Fruit fly (Drosophila melanogaster) whole organism, embryonic: Measurements from ENCODE around the gene dib.

Source experiments
- Ada2b ChIP-seq: fragments of 200-800 bp; sonication (Bioruptor generic); IDR thresholded peaks from 2 replicates; pipeline ENCODE4 v1.3.6; 2022; ENCODE audit warnings: missing biosample characterization, missing genetic modification characterization
- Antp ChIP-seq: fragments of 200-800 bp; sonication (Bioruptor generic); optimal IDR thresholded peaks from 3 replicates; lab custom pipeline; 2016; ENCODE audit warnings: missing biosample characterization, missing genetic modification characterization
- BEAF-32 ChIP-seq: fragments of 200-800 bp; sonication (Bioruptor generic); optimal IDR thresholded peaks from 3 replicates; lab custom pipeline; 2017; ENCODE audit warnings: missing biosample characterization, missing genetic modification characterization, mild to moderate bottlenecking, moderate library complexity, missing genetic modification reagents
- Bdp1 ChIP-seq: fragments of 200-800 bp; sonication (Bioruptor generic); optimal IDR thresholded peaks from 3 replicates; lab custom pipeline; 2016; ENCODE audit warnings: missing biosample characterization, missing genetic modification characterization
- BtbVII ChIP-seq: fragments of 200-800 bp; sonication (Bioruptor generic); optimal IDR thresholded peaks from 3 replicates; lab custom pipeline; 2017; ENCODE audit warnings: missing biosample characterization, mild to moderate bottlenecking, missing genetic modification characterization
- CG1024 ChIP-seq: fragments of 200-800 bp; sonication (Bioruptor generic); IDR thresholded peaks from 2 replicates; pipeline ENCODE4 v1.3.6; 2022; ENCODE audit warnings: missing biosample characterization, missing genetic modification characterization
- CG10431 ChIP-seq: fragments of 200-800 bp; sonication (Bioruptor generic); optimal IDR thresholded peaks from 3 replicates; lab custom pipeline; 2018; ENCODE audit warnings: missing biosample characterization, mild to moderate bottlenecking, missing genetic modification characterization
- CG10462 ChIP-seq: fragments of 200-800 bp; sonication (Bioruptor generic); optimal IDR thresholded peaks from 2 replicates; lab custom pipeline; 2016; ENCODE audit warnings: missing biosample characterization, missing genetic modification characterization
- CG10543 ChIP-seq: fragments of 200-800 bp; sonication (Bioruptor generic); optimal IDR thresholded peaks from 3 replicates; lab custom pipeline; 2017; ENCODE audit warnings: missing biosample characterization, mild to moderate bottlenecking, missing genetic modification characterization, moderate library complexity
- CG13624 ChIP-seq: fragments of 200-800 bp; sonication (Bioruptor generic); optimal IDR thresholded peaks from 2 replicates; lab custom pipeline; 2016; ENCODE audit warnings: missing biosample characterization, missing genetic modification characterization
- CG1602 ChIP-seq: fragments of 200-800 bp; sonication (Bioruptor generic); optimal IDR thresholded peaks from 3 replicates; lab custom pipeline; 2016; ENCODE audit warnings: missing biosample characterization, missing genetic modification characterization
- CG1603 ChIP-seq: fragments of 200-800 bp; sonication (Bioruptor generic); optimal IDR thresholded peaks from 2 replicates; lab custom pipeline; 2019; ENCODE audit warnings: missing biosample characterization, mild to moderate bottlenecking, missing genetic modification characterization, moderate library complexity
- CG2889 ChIP-seq: fragments of 200-800 bp; sonication (Bioruptor generic); IDR thresholded peaks from 3 replicates; pipeline ENCODE4 v1.3.6; 2022; ENCODE audit warnings: missing biosample characterization, missing genetic modification characterization
- CG3838 ChIP-seq: fragments of 200-800 bp; sonication (Bioruptor generic); optimal IDR thresholded peaks from 3 replicates; lab custom pipeline; 2016; ENCODE audit warnings: missing biosample characterization, missing genetic modification characterization
- CG4424 ChIP-seq: fragments of 200-800 bp; sonication (Bioruptor generic); optimal IDR thresholded peaks from 3 replicates; lab custom pipeline; 2016; ENCODE audit warnings: missing biosample characterization, missing genetic modification characterization
- CG6791 ChIP-seq: fragments of 200-800 bp; sonication (Bioruptor generic); IDR thresholded peaks from 3 replicates; pipeline ENCODE4 v1.3.6; 2022; ENCODE audit warnings: missing biosample characterization, missing genetic modification characterization; ENCODE audit not compliant: partially characterized antibody
- CG8478 ChIP-seq: fragments of >200 bp; optimal IDR thresholded peaks from 2 replicates; lab custom pipeline; 2018
- CG9932 ChIP-seq: fragments of 200-800 bp; sonication (Bioruptor generic); IDR thresholded peaks from 2 replicates; pipeline ENCODE4 v1.3.6; 2022; ENCODE audit warnings: missing biosample characterization, missing genetic modification characterization
- Dip2 ChIP-seq: fragments of 200-800 bp; sonication (Bioruptor generic); IDR thresholded peaks from 2 replicates; pipeline ENCODE4 v1.3.6; 2022; ENCODE audit warnings: missing biosample characterization, missing genetic modification characterization
- Gsc ChIP-seq: fragments of 200-800 bp; sonication (Bioruptor generic); IDR thresholded peaks from 2 replicates; pipeline ENCODE4 v1.3.6; 2022; ENCODE audit warnings: missing biosample characterization, missing genetic modification characterization
- Lim3 ChIP-seq: fragments of 200-800 bp; sonication (Bioruptor generic); IDR thresholded peaks from 2 replicates; pipeline ENCODE4 v1.3.6; 2022; ENCODE audit warnings: missing biosample characterization, missing genetic modification characterization
- NC2β ChIP-seq: fragments of 200-800 bp; sonication (Bioruptor generic); optimal IDR thresholded peaks from 2 replicates; lab custom pipeline; 2016; ENCODE audit warnings: missing biosample characterization, missing genetic modification characterization
- NfI ChIP-seq: fragments of 200-800 bp; sonication (Bioruptor generic); optimal IDR thresholded peaks from 3 replicates; lab custom pipeline; 2018; ENCODE audit warnings: missing biosample characterization, mild to moderate bottlenecking, missing genetic modification characterization, moderate library complexity
- PHDP ChIP-seq: fragments of 200-800 bp; sonication (Bioruptor generic); optimal IDR thresholded peaks from 3 replicates; lab custom pipeline; 2018; ENCODE audit warnings: missing biosample characterization, mild to moderate bottlenecking, missing genetic modification characterization, moderate library complexity
- Scr ChIP-seq: fragments of 200-800 bp; sonication (Bioruptor generic); IDR thresholded peaks from 2 replicates; pipeline ENCODE4 v1.3.6; 2022; ENCODE audit warnings: missing biosample characterization, missing genetic modification characterization; ENCODE audit not compliant: partially characterized antibody
- ara ChIP-seq: fragments of 200-800 bp; sonication (Bioruptor generic); IDR thresholded peaks from 2 replicates; pipeline ENCODE4 v1.3.6; 2022; ENCODE audit warnings: missing biosample characterization, missing genetic modification characterization
- ase ChIP-seq: fragments of 200-800 bp; sonication (Bioruptor generic); IDR thresholded peaks from 3 replicates; pipeline ENCODE4 v1.3.6; 2022; ENCODE audit warnings: missing biosample characterization, missing genetic modification characterization
- ato ChIP-seq: fragments of 200-800 bp; sonication (Bioruptor generic); IDR thresholded peaks from 2 replicates; pipeline ENCODE4 v1.3.6; 2022; ENCODE audit warnings: missing biosample characterization, missing genetic modification characterization; ENCODE audit not compliant: partially characterized antibody
- bigmax ChIP-seq: fragments of 200-800 bp; sonication (Bioruptor generic); optimal IDR thresholded peaks from 2 replicates; lab custom pipeline; 2018; ENCODE audit warnings: missing biosample characterization, mild to moderate bottlenecking, missing genetic modification characterization
- br ChIP-seq: fragments of >200 bp; optimal IDR thresholded peaks from 2 replicates; lab custom pipeline; 2017
- cas ChIP-seq: fragments of 200-800 bp; sonication (Bioruptor generic); IDR thresholded peaks from 2 replicates; pipeline ENCODE4 v1.3.6; 2022; ENCODE audit warnings: missing biosample characterization, missing genetic modification characterization
- dpn ChIP-seq, 2 experiments: fragments of 200-800 bp; sonication (Bioruptor generic); optimal IDR thresholded peaks; 3 replicates each; lab custom pipeline; 2016; ENCODE audit warnings: missing biosample characterization in 2 of 2, missing genetic modification characterization in 2 of 2
- eve ChIP-seq, 2 experiments: fragments of >200 bp; optimal IDR thresholded peaks; 2 replicates each; lab custom pipeline; 2017; ENCODE audit warnings: missing biosample characterization in 2 of 2, missing genetic modification characterization in 2 of 2
- eyg ChIP-seq: fragments of 200-800 bp; sonication (Bioruptor generic); optimal IDR thresholded peaks from 3 replicates; lab custom pipeline; 2016; ENCODE audit warnings: missing biosample characterization, missing genetic modification characterization
- fd3F ChIP-seq: fragments of 200-800 bp; sonication (Bioruptor generic); optimal IDR thresholded peaks from 2 replicates; lab custom pipeline; 2018; ENCODE audit warnings: missing biosample characterization, mild to moderate bottlenecking, missing genetic modification characterization, moderate library complexity
- fru ChIP-seq: fragments of >200 bp; optimal IDR thresholded peaks from 2 replicates; lab custom pipeline; 2017
- gsb-n ChIP-seq: fragments of 200-800 bp; sonication (Bioruptor generic); optimal IDR thresholded peaks from 3 replicates; lab custom pipeline; 2018; ENCODE audit warnings: missing biosample characterization, mild to moderate bottlenecking, missing genetic modification characterization
- insv ChIP-seq, 2 experiments: fragments of 200-800 bp; sonication (Bioruptor generic); optimal IDR thresholded peaks; 3 replicates each; lab custom pipeline; 2016 to 2018; ENCODE audit warnings: missing biosample characterization in 2 of 2, missing genetic modification characterization in 2 of 2
- jumu ChIP-seq: fragments of 200-800 bp; sonication (Bioruptor generic); optimal IDR thresholded peaks from 3 replicates; lab custom pipeline; 2016; ENCODE audit warnings: missing biosample characterization, missing genetic modification characterization
- ken ChIP-seq: fragments of 200-800 bp; sonication (Bioruptor generic); IDR thresholded peaks from 3 replicates; pipeline ENCODE4 v1.3.6; 2022; ENCODE audit warnings: missing biosample characterization, missing genetic modification characterization
- lab ChIP-seq: fragments of 200-800 bp; sonication (Bioruptor generic); optimal IDR thresholded peaks from 3 replicates; lab custom pipeline; 2017; ENCODE audit warnings: missing biosample characterization, missing genetic modification characterization, mild to moderate bottlenecking, moderate library complexity, missing genetic modification reagents
- lilli ChIP-seq: fragments of 200-800 bp; sonication (Bioruptor generic); optimal IDR thresholded peaks from 3 replicates; lab custom pipeline; 2016; ENCODE audit warnings: missing biosample characterization, missing genetic modification characterization
- nerfin-1 ChIP-seq: fragments of 200-800 bp; sonication (Bioruptor generic); optimal IDR thresholded peaks from 3 replicates; lab custom pipeline; 2019; ENCODE audit warnings: missing biosample characterization, mild to moderate bottlenecking, missing genetic modification characterization, moderate library complexity
- nom ChIP-seq: fragments of 200-800 bp; sonication (Bioruptor generic); optimal IDR thresholded peaks from 2 replicates; lab custom pipeline; 2017; ENCODE audit warnings: missing biosample characterization, missing genetic modification characterization, mild to moderate bottlenecking, moderate library complexity, missing genetic modification reagents
- otp ChIP-seq: fragments of 200-800 bp; sonication (Bioruptor generic); IDR thresholded peaks from 3 replicates; pipeline ENCODE4, ENCODE4 v1.3.6; 2022; ENCODE audit warnings: missing biosample characterization, missing genetic modification characterization
- ranshi ChIP-seq: fragments of 200-800 bp; sonication (Bioruptor generic); IDR thresholded peaks from 2 replicates; pipeline ENCODE4 v1.3.6; 2022; ENCODE audit warnings: missing biosample characterization, missing genetic modification characterization
- repo ChIP-seq: fragments of 200-800 bp; sonication (Bioruptor generic); optimal IDR thresholded peaks from 2 replicates; lab custom pipeline; 2016; ENCODE audit warnings: missing biosample characterization, missing genetic modification characterization
- sens-2 ChIP-seq: fragments of 200-800 bp; sonication (Bioruptor generic); IDR thresholded peaks from 2 replicates; pipeline ENCODE4 v1.3.6; 2022; ENCODE audit warnings: missing biosample characterization, missing genetic modification characterization
- sima ChIP-seq: fragments of 200-800 bp; sonication (Bioruptor generic); optimal IDR thresholded peaks from 2 replicates; lab custom pipeline; 2016; ENCODE audit warnings: missing biosample characterization, missing genetic modification characterization
- sisA ChIP-seq: fragments of 200-800 bp; sonication (Bioruptor generic); IDR thresholded peaks from 2 replicates; pipeline ENCODE4 v1.3.6; 2022; ENCODE audit warnings: missing biosample characterization, missing genetic modification characterization
- sr ChIP-seq: fragments of 200-800 bp; sonication (Bioruptor generic); IDR thresholded peaks from 3 replicates; pipeline ENCODE4 v1.3.6; 2022; ENCODE audit warnings: missing biosample characterization, missing genetic modification characterization
- toy ChIP-seq: fragments of 200-800 bp; sonication (Bioruptor generic); IDR thresholded peaks from 2 replicates; pipeline ENCODE4 v1.3.6; 2022; ENCODE audit warnings: missing biosample characterization, missing genetic modification characterization
- wek ChIP-seq: fragments of 200-800 bp; sonication (Bioruptor generic); optimal IDR thresholded peaks from 3 replicates; lab custom pipeline; 2018; ENCODE audit warnings: missing biosample characterization, mild to moderate bottlenecking, missing genetic modification characterization, moderate library complexity

The dib gene

DNA sequence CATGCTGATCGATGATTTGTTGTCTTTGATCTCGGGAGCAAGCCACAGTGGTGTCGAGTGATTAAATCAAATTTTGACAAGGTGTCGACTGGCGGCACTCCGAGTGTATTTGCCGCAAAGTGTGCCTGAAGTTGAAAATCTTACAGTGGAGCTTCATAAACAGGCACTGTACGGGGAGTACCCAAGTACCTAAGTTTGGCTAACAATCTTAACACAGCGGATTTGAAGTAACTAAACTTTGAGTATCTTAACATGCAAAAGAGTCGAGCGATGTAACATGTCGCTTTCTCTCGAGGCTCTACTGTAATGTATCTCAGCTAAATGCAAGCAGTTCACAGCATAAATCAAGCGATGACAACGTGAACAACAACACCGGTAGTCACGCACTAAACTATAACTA, 45.3 kb upstream of the dib start (continued):
- peak; percentile 75; the same call in 1 of the 2 replicates for TF ChIP-seq sens-2 (GFP tag; lab: Robert Waterston, UW)
- peak; percentile 58; the same call in 1 of the 3 replicates for TF ChIP-seq ase (GFP tag; lab: Robert Waterston, UW)
- peak; percentile 65 for TF ChIP-seq gsb-n
- TF ChIP-seq ato (GFP tag; lab: Robert Waterston, UW): no peak
- no peak for TF ChIP-seq Bdp1
- peak; percentile 20 for TF ChIP-seq CG10462
- peak; percentile 22 for TF ChIP-seq CG10431 (GFP tag; lab: Kevin White, UChicago)
- TF ChIP-seq CG3838 (GFP tag; lab: Kevin White, UChicago): no peak
- TF ChIP-seq Ada2b (GFP tag; lab: Robert Waterston, UW): peak; percentile 61
- peak; percentile 24 for TF ChIP-seq repo
- no peak for TF ChIP-seq BtbVII (GFP tag; lab: Kevin White, UChicago)
- peak; percentile 72 for TF ChIP-seq Antp (GFP tag; lab: Kevin White, UChicago)
- TF ChIP-seq cas (GFP tag; lab: Robert Waterston, UW): no peak
- no peak for TF ChIP-seq eyg (GFP tag; lab: Kevin White, UChicago)
- peak; percentile 82 for TF ChIP-seq otp
- TF ChIP-seq ranshi (GFP tag; lab: Robert Waterston, UW): peak; percentile 78; the same call in 1 of the 2 replicates
- TF ChIP-seq sr: no peak; the same call in 2 of the 3 replicates
- TF ChIP-seq CG1024 (GFP tag; lab: Robert Waterston, UW): 0 out of 2 replicates have a peak, but pooled peaks have one; percentile 46
- peak; percentile 56 for TF ChIP-seq nerfin-1 (tag; lab: Kevin White, UChicago)
- TF ChIP-seq BEAF-32 (GFP tag; lab: Kevin White, UChicago): no peak
- no peak for TF ChIP-seq fru (lab: Kevin White, UChicago)
- TF ChIP-seq CG9932: no peak
- TF ChIP-seq fd3F: no peak
- peak; percentile 62 for TF ChIP-seq CG1602 (GFP tag; lab: Kevin White, UChicago)
- TF ChIP-seq eve (GFP tag; optimal IDR thresholded peaks at IDR 0.05; lab: Kevin White, UChicago): no peak
- TF ChIP-seq PHDP (tag; lab: Kevin White, UChicago): peak; percentile 48
- TF ChIP-seq Gsc (GFP tag; lab: Robert Waterston, UW): peak; percentile 61; the same call in 1 of the 2 replicates
- TF ChIP-seq Dip2: no peak
- TF ChIP-seq wek (GFP tag; lab: Kevin White, UChicago): no peak
- peak; percentile 79 for TF ChIP-seq sisA (GFP tag; lab: Robert Waterston, UW)
- TF ChIP-seq nom (GFP tag; lab: Kevin White, UChicago): no peak
- TF ChIP-seq CG4424 (GFP tag; lab: Kevin White, UChicago): peak; percentile 74
- TF ChIP-seq bigmax (GFP tag; lab: Kevin White, UChicago): no peak
- peak; percentile 75 for TF ChIP-seq ken
- no peak for TF ChIP-seq br
- TF ChIP-seq lilli: peak; percentile 51
- 0 out of 3 replicates have a peak, but pooled peaks have one; percentile 34 for TF ChIP-seq CG2889
- TF ChIP-seq lab (GFP tag; lab: Kevin White, UChicago): peak; percentile 29
- no peak for TF ChIP-seq Scr
- TF ChIP-seq NC2β (GFP tag; lab: Kevin White, UChicago): peak; percentile 57
- no peak for TF ChIP-seq insv (GFP tag; optimal IDR thresholded peaks at IDR 0.05; lab: Kevin White, UChicago)
- TF ChIP-seq dpn (GFP tag; optimal IDR thresholded peaks at IDR 0.05; lab: Kevin White, UChicago): peak; percentile 60 to 71
- TF ChIP-seq Lim3 (GFP tag; lab: Robert Waterston, UW): no peak
- no peak for TF ChIP-seq toy (GFP tag; lab: Robert Waterston, UW)
- TF ChIP-seq CG1603 (tag; lab: Kevin White, UChicago): peak; percentile 91
- TF ChIP-seq CG8478: no peak
- TF ChIP-seq CG13624 (GFP tag; lab: Kevin White, UChicago): no peak
- no peak for TF ChIP-seq CG6791 (GFP tag; lab: Robert Waterston, UW)
- peak; percentile 44 for TF ChIP-seq NfI (GFP tag; lab: Kevin White, UChicago)
- no peak for TF ChIP-seq CG10543 (GFP tag; lab: Kevin White, UChicago)
- peak; percentile 90 for TF ChIP-seq ara (GFP tag; lab: Robert Waterston, UW)
- no peak for TF ChIP-seq sima (GFP tag; lab: Kevin White, UChicago)
- TF ChIP-seq jumu (GFP tag; lab: Kevin White, UChicago): peak; percentile 59
